Worm (Caenorhabditis elegans): Measurements from ENCODE around the gene Y67D8C.9.

DNA sequence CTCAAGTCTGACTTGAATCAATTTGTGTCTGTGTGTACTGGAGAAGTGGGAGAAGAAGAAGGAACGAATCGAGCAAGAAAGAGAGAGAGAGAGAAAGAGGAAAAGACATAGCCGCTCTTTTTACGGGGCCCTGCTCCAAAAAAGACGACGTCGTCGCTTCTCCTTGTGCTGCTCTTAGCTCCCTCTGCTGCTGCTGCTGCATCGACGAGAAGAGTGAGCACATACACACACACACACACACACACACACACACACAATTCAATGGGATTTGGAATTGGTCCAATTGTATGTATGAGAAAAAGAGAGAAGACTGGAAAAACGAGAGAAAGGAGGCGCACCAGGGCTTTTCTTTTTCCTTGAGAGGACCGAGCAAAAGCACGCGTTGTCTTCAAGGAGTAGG lies 48.3 kb upstream of the Y67D8C.9 start:
- TF ChIP-seq madf-8 (GFP tag; conservative IDR thresholded peaks at IDR 0.05) (no peak), ztf-6 (GFP tag; IDR thresholded peaks at IDR 0.05) (no peak), B0261.1 (tag; optimal IDR thresholded peaks at IDR 0.05) (no peak), ekl-4 (GFP tag; IDR thresholded peaks at IDR 0.05) (no peak), unc-62 (GFP tag; optimal IDR thresholded peaks at IDR 0.05) (no peak), lsy-27 (tag; optimal IDR thresholded peaks at IDR 0.05; ENCODE audit: borderline replicate concordance, insufficient read depth) (no peak), hmg-1.2 (GFP tag; IDR thresholded peaks at IDR 0.05) (peak; percentile 26; the same call in 1 of the 2 replicates), ceh-58 (GFP tag; IDR thresholded peaks at IDR 0.05) (no peak), F49E8.2 (tag; optimal IDR thresholded peaks at IDR 0.05; ENCODE audit: insufficient read depth) (no peak), him-1 (tag; optimal IDR thresholded peaks at IDR 0.05) (no peak), D2030.7 (GFP tag; IDR thresholded peaks at IDR 0.05) (no peak), F39B2.1 (GFP tag; IDR thresholded peaks at IDR 0.05) (no peak), lag-1 (GFP tag; IDR thresholded peaks at IDR 0.05) (no peak), pha-4 (tag; optimal IDR thresholded peaks at IDR 0.05) (no peak)
